Worm (Caenorhabditis elegans) whole organism, mixed stage, embryonic: Measurements from ENCODE around the gene F17C11.6.
A peak's percentile ranks its signal among the peaks of the same experiment; 100 is the strongest.

Experiments used
- M03D4.4 ChIP-seq: sonication (generic microtip); optimal IDR thresholded peaks from 2 replicates; lab custom pipeline; 2017; ENCODE audit warnings: mild to moderate bottlenecking, missing genetic modification characterization, missing compliant biosample characterization
- bed-3 ChIP-seq: fragments of 200-800 bp; sonication (Bioruptor generic); optimal IDR thresholded peaks from 3 replicates; lab custom pipeline; 2018; ENCODE audit warnings: mild to moderate bottlenecking, missing genetic modification characterization, moderate library complexity, missing compliant biosample characterization
- blmp-1 ChIP-seq: fragments of 150-350 bp; optimal IDR thresholded peaks from 2 replicates; lab custom pipeline; 2014; ENCODE audit warnings: missing biosample characterization, missing genetic modification characterization
- ceh-39 ChIP-seq: fragments of 150-350 bp; optimal IDR thresholded peaks from 2 replicates; lab custom pipeline; 2014; ENCODE audit warnings: missing biosample characterization, missing genetic modification characterization
- ceh-43 ChIP-seq: fragments of 200-800 bp; sonication (Bioruptor generic); optimal IDR thresholded peaks from 2 replicates; lab custom pipeline; 2018; ENCODE audit warnings: mild to moderate bottlenecking, missing genetic modification characterization, moderate library complexity, missing compliant biosample characterization
- ceh-83 ChIP-seq: fragments of 200-800 bp; sonication (Bioruptor generic); optimal IDR thresholded peaks from 2 replicates; lab custom pipeline; 2018; ENCODE audit warnings: mild to moderate bottlenecking, missing genetic modification characterization, missing compliant biosample characterization
- ces-1 ChIP-seq: fragments of 150-350 bp; optimal IDR thresholded peaks from 2 replicates; lab custom pipeline; 2014; ENCODE audit warnings: missing biosample characterization, missing genetic modification reagents, missing genetic modification characterization
- cnd-1 ChIP-seq: fragments of 200-800 bp; sonication (Bioruptor generic); optimal IDR thresholded peaks from 2 replicates; lab custom pipeline; 2018; ENCODE audit warnings: mild to moderate bottlenecking, missing genetic modification characterization, missing compliant biosample characterization
- drap-1 ChIP-seq: fragments of 200-800 bp; sonication (Bioruptor generic); optimal IDR thresholded peaks from 3 replicates; lab custom pipeline; 2018; ENCODE audit warnings: mild to moderate bottlenecking, missing genetic modification characterization, missing compliant biosample characterization
- elt-1 ChIP-seq: sonication (generic microtip); optimal IDR thresholded peaks from 2 replicates; lab custom pipeline; 2017; ENCODE audit warnings: missing genetic modification characterization, mild to moderate bottlenecking, missing compliant biosample characterization, antibody characterized with exemption, moderate library complexity, borderline replicate concordance; ENCODE audit not compliant: insufficient read depth
- elt-3 ChIP-seq: fragments of 150-350 bp; optimal IDR thresholded peaks from 2 replicates; lab custom pipeline; 2014; ENCODE audit warnings: missing biosample characterization, missing genetic modification characterization
- flh-1 ChIP-seq: fragments of 200-800 bp; sonication (Bioruptor generic); optimal IDR thresholded peaks from 2 replicates; lab custom pipeline; 2018; ENCODE audit warnings: mild to moderate bottlenecking, missing genetic modification characterization, moderate library complexity, missing compliant biosample characterization
- ham-2 ChIP-seq: fragments of 200-800 bp; sonication (Bioruptor generic); optimal IDR thresholded peaks from 2 replicates; lab custom pipeline; 2018; ENCODE audit warnings: mild to moderate bottlenecking, missing genetic modification characterization, missing compliant biosample characterization
- hlh-1 ChIP-seq: fragments of 150-350 bp; optimal IDR thresholded peaks from 2 replicates; lab custom pipeline; 2014; ENCODE audit warnings: missing biosample characterization, missing genetic modification reagents, missing genetic modification characterization
- lin-32 ChIP-seq: fragments of 200-800 bp; sonication (Bioruptor generic); optimal IDR thresholded peaks from 2 replicates; lab custom pipeline; 2018; ENCODE audit warnings: mild to moderate bottlenecking, missing genetic modification characterization, missing compliant biosample characterization
- mab-5 ChIP-seq: fragments of 150-350 bp; optimal IDR thresholded peaks from 2 replicates; lab custom pipeline; 2014; ENCODE audit warnings: missing biosample characterization, missing genetic modification characterization
- mep-1 ChIP-seq: fragments of 150-350 bp; optimal IDR thresholded peaks from 2 replicates; lab custom pipeline; 2017; ENCODE audit warnings: missing biosample characterization, missing genetic modification reagents, missing genetic modification characterization, inconsistent platforms
- nhr-12 ChIP-seq: fragments of 150-350 bp; optimal IDR thresholded peaks from 2 replicates; lab custom pipeline; 2014; ENCODE audit warnings: missing biosample characterization, missing genetic modification characterization
- nhr-2 ChIP-seq: fragments of 150-350 bp; optimal IDR thresholded peaks from 2 replicates; lab custom pipeline; 2014; ENCODE audit warnings: missing biosample characterization, missing genetic modification characterization
- nhr-237 ChIP-seq: fragments of 150-350 bp; optimal IDR thresholded peaks from 2 replicates; lab custom pipeline; 2014; ENCODE audit warnings: missing biosample characterization, missing genetic modification characterization
- nhr-28 ChIP-seq: fragments of 150-350 bp; optimal IDR thresholded peaks from 2 replicates; lab custom pipeline; 2014; ENCODE audit warnings: missing biosample characterization, missing genetic modification characterization
- nhr-76 ChIP-seq: sonication (generic microtip); optimal IDR thresholded peaks from 2 replicates; lab custom pipeline; 2017; ENCODE audit warnings: missing biosample characterization, missing genetic modification characterization
- sem-2 ChIP-seq: fragments of 200-800 bp; sonication (Bioruptor generic); optimal IDR thresholded peaks from 2 replicates; lab custom pipeline; 2018; ENCODE audit warnings: mild to moderate bottlenecking, missing genetic modification characterization, missing compliant biosample characterization
- snpc-4 ChIP-seq: fragments of 150-350 bp; optimal IDR thresholded peaks from 2 replicates; lab custom pipeline; 2014; ENCODE audit warnings: missing biosample characterization, missing genetic modification characterization
- sptf-1 ChIP-seq: sonication (generic microtip); optimal IDR thresholded peaks from 2 replicates; lab custom pipeline; 2017; ENCODE audit warnings: mild to moderate bottlenecking, missing genetic modification characterization, moderate library complexity, missing compliant biosample characterization
- tbx-8 ChIP-seq: fragments of 200-800 bp; sonication (Bioruptor generic); optimal IDR thresholded peaks from 2 replicates; lab custom pipeline; 2018; ENCODE audit warnings: mild to moderate bottlenecking, missing genetic modification characterization, moderate library complexity, missing compliant biosample characterization
- unc-120 ChIP-seq: sonication (generic microtip); optimal IDR thresholded peaks from 2 replicates; lab custom pipeline; 2017; ENCODE audit warnings: missing genetic modification characterization, missing compliant biosample characterization; ENCODE audit not compliant: poor library complexity, severe bottlenecking
- unc-39 ChIP-seq: fragments of 150-350 bp; optimal IDR thresholded peaks from 2 replicates; lab custom pipeline; 2014; ENCODE audit warnings: missing biosample characterization, missing genetic modification characterization
- unc-62 ChIP-seq: fragments of 150-350 bp; optimal IDR thresholded peaks from 2 replicates; lab custom pipeline; 2014; ENCODE audit warnings: missing biosample characterization, missing genetic modification reagents, missing genetic modification characterization
- zip-8 ChIP-seq: fragments of 150-350 bp; optimal IDR thresholded peaks from 2 replicates; lab custom pipeline; 2014; ENCODE audit warnings: missing biosample characterization, missing genetic modification characterization

F17C11.6 gene

DNA sequence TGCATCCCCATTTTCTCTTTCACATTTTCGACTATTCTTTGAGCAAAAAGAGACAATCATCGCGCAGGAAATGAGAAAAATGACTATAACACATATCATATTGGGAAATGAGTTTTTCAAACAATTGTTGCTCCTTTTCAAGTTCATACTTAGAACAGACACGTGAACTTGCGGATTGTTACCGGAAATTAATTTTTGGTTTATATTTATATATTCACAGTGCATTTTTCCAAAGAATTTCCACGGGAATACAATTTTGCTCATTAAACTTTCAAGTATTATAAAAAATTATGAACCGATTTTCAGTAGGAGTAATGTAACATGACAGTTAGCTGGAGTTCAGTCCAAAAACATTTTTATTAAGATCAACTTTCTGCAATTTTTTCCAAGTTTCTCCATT, 31.7 kb upstream of the F17C11.6 start, which contains the start of gene F58B4.7:
Gene F58B4.7, minus strand, starts transcription at position 101 of the 400 bp plus-strand sequence.
- TF ChIP-seq sptf-1 (no peak), tbx-8 (GFP tag; lab: Kevin White, UChicago) (no peak), unc-39 (tag; lab: Kevin White, UChicago) (no peak), hlh-1 (tag; lab: Kevin White, UChicago) (no peak), nhr-2 (tag; lab: Kevin White, UChicago) (no peak), nhr-12 (tag; lab: Kevin White, UChicago) (no peak)

DNA sequence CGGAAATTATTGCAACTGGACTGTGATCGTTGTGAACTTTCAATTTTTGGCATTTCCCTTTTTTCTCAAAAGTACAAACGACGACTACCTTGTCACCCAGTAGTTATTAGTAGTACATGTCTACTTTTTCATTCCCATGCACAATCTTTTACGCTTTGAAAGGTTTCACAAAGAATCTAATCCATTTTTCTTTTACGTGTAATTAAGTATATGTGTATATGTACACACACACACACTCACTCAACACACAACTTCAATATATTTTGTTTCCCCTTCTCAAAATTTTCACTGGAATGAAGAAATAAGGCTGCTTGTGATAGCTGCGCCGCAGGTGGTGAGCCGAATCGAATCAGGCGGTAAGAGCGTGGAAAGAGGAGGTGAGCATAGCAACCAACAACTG, 30.2 kb upstream of the F17C11.6 start, which contains the start of gene F58B4.6:
Gene F58B4.6, plus strand, starts transcription at position 301 of the 400 bp plus-strand sequence.
- peak; percentile 28 for TF ChIP-seq ces-1 (GFP tag; lab: Kevin White, UChicago)
- no peak for TF ChIP-seq cnd-1 (tag; lab: Kevin White, UChicago)
- TF ChIP-seq nhr-2 (tag; lab: Kevin White, UChicago): no peak
- TF ChIP-seq, all 35 proteins: peak for 1

DNA sequence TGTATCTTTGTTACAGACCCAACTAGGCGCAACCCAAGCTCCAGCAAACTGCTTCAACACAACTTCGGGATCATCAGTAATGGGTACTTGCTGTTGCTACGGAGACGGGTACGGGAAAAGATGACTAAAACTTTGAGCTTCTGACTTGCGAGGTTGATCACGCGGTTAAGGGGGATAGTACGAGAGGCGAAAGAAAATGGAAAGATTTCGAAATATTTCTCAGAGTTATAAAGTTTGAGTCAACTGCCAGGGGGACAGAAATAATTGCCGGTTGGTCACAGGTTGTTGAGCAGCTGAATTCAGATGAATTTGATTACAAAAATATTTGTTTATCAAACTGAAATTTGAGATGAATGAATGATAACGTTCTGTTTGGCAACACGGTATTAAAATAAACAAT, 29.3 kb upstream of the F17C11.6 start:
- TF ChIP-seq lin-32 (GFP tag; lab: Kevin White, UChicago) (no peak), elt-1 (no peak)

DNA sequence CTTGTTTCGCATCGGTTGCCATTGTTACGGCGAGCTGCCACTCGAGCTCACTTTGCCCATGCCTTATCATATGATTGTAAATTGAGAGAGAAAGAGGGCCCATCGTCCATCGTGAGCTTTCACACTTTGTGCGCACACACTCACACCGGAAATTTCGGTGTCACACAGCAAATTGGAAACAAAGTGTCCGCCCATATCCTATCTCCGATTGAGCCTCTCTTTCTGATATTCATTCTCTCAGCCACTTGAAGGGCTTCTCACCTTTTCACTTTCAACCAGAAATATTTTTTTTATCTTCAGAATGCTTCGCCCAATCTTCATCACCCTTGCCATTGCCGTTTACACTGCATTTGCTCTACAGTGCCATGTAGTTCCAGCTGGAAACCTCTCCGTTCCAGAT, 25.4 kb upstream of the F17C11.6 start, which contains the start of gene F58B4.3:
Gene F58B4.3, plus strand, starts transcription at position 301 of the 400 bp plus-strand sequence.
- TF ChIP-seq ceh-39 (tag; lab: Kevin White, UChicago): no peak
- no peak for TF ChIP-seq snpc-4 (tag; lab: Kevin White, UChicago)
- no peak for TF ChIP-seq flh-1 (GFP tag; lab: Kevin White, UChicago)
- TF ChIP-seq bed-3 (GFP tag; lab: Kevin White, UChicago): no peak
- no peak for TF ChIP-seq zip-8 (tag; lab: Kevin White, UChicago)
- no peak for TF ChIP-seq mab-5
- no peak for TF ChIP-seq mep-1 (tag; lab: Kevin White, UChicago)
- TF ChIP-seq nhr-76 (tag; lab: Kevin White, UChicago): no peak
- TF ChIP-seq ces-1 (GFP tag; lab: Kevin White, UChicago): no peak
- no peak for TF ChIP-seq nhr-237 (tag; lab: Kevin White, UChicago)
- TF ChIP-seq ceh-83 (GFP tag; lab: Kevin White, UChicago): no peak
- no peak for TF ChIP-seq nhr-12 (tag; lab: Kevin White, UChicago)
- no peak for TF ChIP-seq elt-1
- no peak for TF ChIP-seq drap-1 (GFP tag; lab: Kevin White, UChicago)
- no peak for TF ChIP-seq ham-2 (GFP tag; lab: Kevin White, UChicago)
- TF ChIP-seq nhr-2 (tag; lab: Kevin White, UChicago): no peak

DNA sequence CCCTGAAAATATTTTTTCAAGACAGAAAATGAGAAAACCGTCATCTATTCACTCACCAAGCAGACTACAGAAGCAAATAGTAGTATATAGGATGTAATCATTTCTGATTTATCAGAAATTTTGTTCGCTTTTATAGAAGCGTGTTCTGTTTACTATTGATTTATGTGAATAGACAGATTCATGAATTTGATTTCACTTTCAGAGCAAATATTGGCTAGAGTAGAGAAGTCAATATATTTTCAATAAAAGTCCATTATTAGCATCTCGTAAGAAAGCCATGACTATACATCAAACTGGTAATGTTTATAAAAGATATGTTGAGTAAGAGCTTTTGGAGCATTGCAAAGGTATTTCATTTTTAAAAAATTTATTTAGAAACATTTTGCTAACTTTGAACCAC, 23.7 kb upstream of the F17C11.6 start, which contains the start of gene scvp-1:
Gene scvp-1, minus strand, starts transcription at position 101 of the 400 bp plus-strand sequence.
- TF ChIP-seq sptf-1 (no peak), M03D4.4 (no peak), tbx-8 (GFP tag; lab: Kevin White, UChicago) (no peak), unc-120 (tag; lab: Kevin White, UChicago) (no peak), ceh-39 (tag; lab: Kevin White, UChicago) (no peak), cnd-1 (tag; lab: Kevin White, UChicago) (no peak), lin-32 (GFP tag; lab: Kevin White, UChicago) (no peak), mep-1 (tag; lab: Kevin White, UChicago) (no peak), blmp-1 (tag; lab: Kevin White, UChicago) (no peak), nhr-28 (no peak), ceh-43 (no peak), nhr-76 (tag; lab: Kevin White, UChicago) (no peak), bed-3 (GFP tag; lab: Kevin White, UChicago) (no peak), nhr-2 (tag; lab: Kevin White, UChicago) (no peak), unc-39 (tag; lab: Kevin White, UChicago) (no peak), elt-3 (tag; lab: Kevin White, UChicago) (no peak), unc-62 (no peak), nhr-237 (tag; lab: Kevin White, UChicago) (no peak)

DNA sequence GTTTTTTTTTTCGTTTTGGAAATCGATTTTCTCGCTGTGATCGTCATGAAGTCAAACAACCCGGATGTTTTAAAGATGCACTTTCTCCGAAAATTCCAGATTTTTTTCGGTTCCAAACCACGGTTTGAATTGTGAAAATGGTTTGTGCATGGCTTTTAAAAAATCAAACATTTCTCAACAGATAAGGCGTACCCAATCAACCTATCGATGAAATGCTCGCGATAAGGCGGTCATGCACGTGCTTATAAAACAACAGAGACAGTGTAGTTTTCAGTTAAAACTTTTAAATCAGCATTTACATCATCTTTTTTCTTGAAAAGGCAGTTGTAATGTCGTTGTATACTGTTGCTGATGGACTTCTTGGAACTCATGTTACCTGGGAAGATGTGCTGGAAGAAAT, 22.5 kb upstream of the F17C11.6 start, which contains the start of gene F58B4.5:
Gene F58B4.5, plus strand, starts transcription at position 283 of the 400 bp plus-strand sequence.
- TF ChIP-seq tbx-8 (GFP tag; lab: Kevin White, UChicago): no peak
- TF ChIP-seq sem-2 (GFP tag; lab: Kevin White, UChicago): no peak
- no peak for TF ChIP-seq nhr-76 (tag; lab: Kevin White, UChicago)
- TF ChIP-seq lin-32 (GFP tag; lab: Kevin White, UChicago): no peak
- TF ChIP-seq flh-1 (GFP tag; lab: Kevin White, UChicago): no peak
- TF ChIP-seq ceh-43: no peak
- TF ChIP-seq ceh-83 (GFP tag; lab: Kevin White, UChicago): no peak
- no peak for TF ChIP-seq nhr-237 (tag; lab: Kevin White, UChicago)
- TF ChIP-seq elt-3 (tag; lab: Kevin White, UChicago): no peak
- no peak for TF ChIP-seq ceh-39 (tag; lab: Kevin White, UChicago)
- TF ChIP-seq bed-3 (GFP tag; lab: Kevin White, UChicago): no peak
- no peak for TF ChIP-seq unc-39 (tag; lab: Kevin White, UChicago)
- TF ChIP-seq mep-1 (tag; lab: Kevin White, UChicago): no peak
- no peak for TF ChIP-seq blmp-1 (tag; lab: Kevin White, UChicago)
- TF ChIP-seq nhr-2 (tag; lab: Kevin White, UChicago): no peak
- TF ChIP-seq ces-1 (GFP tag; lab: Kevin White, UChicago): no peak
- TF ChIP-seq mab-5: no peak
- TF ChIP-seq hlh-1 (tag; lab: Kevin White, UChicago): no peak
